Worm (Caenorhabditis elegans) whole organism, L1 larva: ENCODE data around the gene ule-2.

ENCODE experiments used
- C04F5.9 ChIP-seq: sonication (generic microtip); optimal IDR thresholded peaks from 2 replicates; lab custom pipeline; 2016; ENCODE audit warnings: missing genetic modification characterization, missing compliant biosample characterization
- Y116A8C.19 ChIP-seq: sonication (generic microtip); optimal IDR thresholded peaks from 2 replicates; lab custom pipeline; 2016; ENCODE audit warnings: missing compliant biosample characterization, missing genetic modification characterization, borderline replicate concordance
- alr-1 ChIP-seq: fragments of 200-800 bp; sonication (Bioruptor generic); optimal IDR thresholded peaks from 2 replicates; lab custom pipeline; 2018; ENCODE audit warnings: borderline replicate concordance, mild to moderate bottlenecking, missing genetic modification characterization, missing compliant biosample characterization
- ama-1 ChIP-seq: fragments of 150-350 bp; optimal IDR thresholded peaks from 2 replicates; lab custom pipeline; 2014
- ceh-8 ChIP-seq: fragments of 200-800 bp; sonication (Bioruptor generic); optimal IDR thresholded peaks from 2 replicates; lab custom pipeline; 2018; ENCODE audit warnings: mild to moderate bottlenecking, missing genetic modification characterization, moderate library complexity, missing compliant biosample characterization
- ceh-82 ChIP-seq, 3 experiments: fragments of 150-350 bp in 1 of 3; sonication (generic microtip) in 2 of 3; optimal IDR thresholded peaks; 2 replicates each; lab custom pipeline; 2014 to 2017; ENCODE audit warnings: missing biosample characterization in 3 of 3, missing genetic modification characterization in 3 of 3
- ceh-88 ChIP-seq: fragments of 200-800 bp; sonication (Bioruptor generic); IDR thresholded peaks from 2 replicates; pipeline ENCODE4 v1.3.6; 2022; ENCODE audit warnings: missing genetic modification characterization, missing compliant biosample characterization
- dpl-1 ChIP-seq, 3 experiments: fragments of 150-350 bp in 2 of 3; sonication (generic microtip) in 1 of 3; optimal IDR thresholded peaks; 2 replicates each; lab custom pipeline; 2014 to 2017; ENCODE audit warnings: missing biosample characterization in 3 of 3, missing genetic modification characterization in 3 of 3, missing genetic modification reagents in 3 of 3
- dsc-1 ChIP-seq: sonication (generic microtip); optimal IDR thresholded peaks from 2 replicates; lab custom pipeline; 2016; ENCODE audit warnings: mild to moderate bottlenecking, missing genetic modification characterization, missing compliant biosample characterization
- efl-1 ChIP-seq, 4 experiments: fragments of 150-350 bp; optimal IDR thresholded peaks in 3 of 4; peaks in 1 of 4; 1 replicate in 1 of 4; 2 replicates in 3 of 4; lab custom pipeline; 2014; ENCODE audit warnings: missing biosample characterization in 2 of 4, missing genetic modification characterization in 2 of 4, missing genetic modification reagents in 2 of 4
- egl-13 ChIP-seq: sonication (generic microtip); optimal IDR thresholded peaks from 2 replicates; lab custom pipeline; 2016; ENCODE audit warnings: missing genotype, missing genetic modification reagents, missing genetic modification characterization, missing compliant biosample characterization
- ets-5 ChIP-seq: fragments of 200-800 bp; sonication (Bioruptor generic); IDR thresholded peaks from 2 replicates; pipeline ENCODE4 v1.3.6; 2022; ENCODE audit warnings: missing genetic modification characterization, missing compliant biosample characterization
- fkh-10 ChIP-seq: sonication (generic microtip); optimal IDR thresholded peaks from 2 replicates; lab custom pipeline; 2017; ENCODE audit warnings: missing biosample characterization, missing genetic modification reagents, missing genetic modification characterization
- fkh-8 ChIP-seq: sonication (generic microtip); optimal IDR thresholded peaks from 2 replicates; lab custom pipeline; 2016; ENCODE audit warnings: mild to moderate bottlenecking, missing genetic modification characterization, missing compliant biosample characterization
- grh-1 ChIP-seq: fragments of 200-800 bp; sonication (Bioruptor generic); IDR thresholded peaks from 2 replicates; pipeline ENCODE4 v1.3.6; 2022; ENCODE audit warnings: missing genetic modification reagents, missing genetic modification characterization, missing compliant biosample characterization
- hlh-17 ChIP-seq: fragments of 200-800 bp; sonication (Bioruptor generic); optimal IDR thresholded peaks from 2 replicates; lab custom pipeline; 2018; ENCODE audit warnings: missing genetic modification characterization, mild to moderate bottlenecking, missing compliant biosample characterization, moderate library complexity, borderline replicate concordance
- hpl-2 ChIP-seq: fragments of 150-350 bp; optimal IDR thresholded peaks from 2 replicates; lab custom pipeline; 2014; ENCODE audit warnings: missing biosample characterization, missing genetic modification reagents, missing genetic modification characterization
- isw-1 ChIP-seq: fragments of 200-800 bp; sonication (Bioruptor generic); IDR thresholded peaks from 2 replicates; pipeline ENCODE4 v1.3.6; 2022; ENCODE audit warnings: missing genetic modification characterization, missing compliant biosample characterization
- lin-14 ChIP-seq: fragments of 200-800 bp; sonication (Bioruptor generic); optimal IDR thresholded peaks from 2 replicates; lab custom pipeline; 2018; ENCODE audit warnings: mild to moderate bottlenecking, missing genetic modification characterization, moderate library complexity, missing compliant biosample characterization
- lir-3 ChIP-seq: sonication (generic microtip); optimal IDR thresholded peaks from 2 replicates; lab custom pipeline; 2016; ENCODE audit warnings: mild to moderate bottlenecking, missing genetic modification characterization, moderate library complexity, missing compliant biosample characterization; ENCODE audit not compliant: poor library complexity
- mab-9 ChIP-seq: fragments of 200-800 bp; sonication (Bioruptor generic); IDR thresholded peaks from 2 replicates; pipeline ENCODE4 v1.3.6; 2022; ENCODE audit warnings: missing genetic modification reagents, missing genetic modification characterization, missing compliant biosample characterization
- mdl-1 ChIP-seq, 2 experiments: fragments of 150-350 bp; optimal IDR thresholded peaks; 2 replicates each; lab custom pipeline; 2014 to 2017; ENCODE audit warnings: missing biosample characterization in 2 of 2, missing genetic modification characterization in 2 of 2, inconsistent platforms in 1 of 2
- nhr-11 ChIP-seq: fragments of 150-350 bp; optimal IDR thresholded peaks from 2 replicates; lab custom pipeline; 2014; ENCODE audit warnings: missing biosample characterization, missing genetic modification characterization
- nhr-12 ChIP-seq: sonication (generic microtip); optimal IDR thresholded peaks from 2 replicates; lab custom pipeline; 2017; ENCODE audit warnings: missing biosample characterization, missing genetic modification characterization
- nhr-19 ChIP-seq: fragments of 200-800 bp; sonication (Bioruptor generic); conservative IDR thresholded peaks from 2 replicates; pipeline ENCODE4 v1.3.6; 2022; ENCODE audit warnings: missing genetic modification characterization, missing compliant biosample characterization
- nhr-20 ChIP-seq: sonication (generic microtip); optimal IDR thresholded peaks from 2 replicates; lab custom pipeline; 2016; ENCODE audit warnings: mild to moderate bottlenecking, missing genetic modification characterization, missing compliant biosample characterization
- nhr-237 ChIP-seq: fragments of 150-350 bp; optimal IDR thresholded peaks from 2 replicates; lab custom pipeline; 2014; ENCODE audit warnings: missing biosample characterization, missing genetic modification characterization
- nhr-28 ChIP-seq: fragments of 150-350 bp; optimal IDR thresholded peaks from 2 replicates; lab custom pipeline; 2014; ENCODE audit warnings: missing biosample characterization, missing genetic modification characterization
- nhr-47 ChIP-seq: sonication (generic microtip); optimal IDR thresholded peaks from 2 replicates; lab custom pipeline; 2016; ENCODE audit warnings: mild to moderate bottlenecking, missing genetic modification characterization, moderate library complexity, missing compliant biosample characterization
- nhr-71 ChIP-seq: sonication (generic microtip); optimal IDR thresholded peaks from 2 replicates; lab custom pipeline; 2016; ENCODE audit warnings: mild to moderate bottlenecking, missing genetic modification characterization, moderate library complexity, missing compliant biosample characterization
- nhr-85 ChIP-seq: sonication (generic microtip); peaks from one replicate; lab custom pipeline; 2016; ENCODE audit warnings: missing genetic modification characterization, inconsistent platforms, missing compliant biosample characterization
- pax-3 ChIP-seq: fragments of 200-800 bp; sonication (Bioruptor generic); optimal IDR thresholded peaks from 2 replicates; lab custom pipeline; 2018; ENCODE audit warnings: mild to moderate bottlenecking, missing genetic modification characterization, moderate library complexity, missing compliant biosample characterization
- skn-1 ChIP-seq: fragments of 150-350 bp; optimal IDR thresholded peaks from 2 replicates; lab custom pipeline; 2014; ENCODE audit warnings: missing biosample characterization, missing genetic modification characterization
- snu-23 ChIP-seq: sonication (generic microtip); optimal IDR thresholded peaks from 2 replicates; lab custom pipeline; 2016; ENCODE audit warnings: missing genetic modification characterization, missing compliant biosample characterization
- sox-4 ChIP-seq: sonication (generic microtip); optimal IDR thresholded peaks from 2 replicates; lab custom pipeline; 2016; ENCODE audit warnings: missing genetic modification characterization, missing compliant biosample characterization
- sptf-1 ChIP-seq: fragments of 150-350 bp; optimal IDR thresholded peaks from 2 replicates; lab custom pipeline; 2014; ENCODE audit warnings: missing biosample characterization, missing genetic modification characterization
- sup-37 ChIP-seq: fragments of 200-800 bp; sonication (Bioruptor generic); optimal IDR thresholded peaks from 2 replicates; lab custom pipeline; 2018; ENCODE audit warnings: mild to moderate bottlenecking, missing genetic modification characterization, missing compliant biosample characterization
- tbx-2 ChIP-seq: sonication (generic microtip); optimal IDR thresholded peaks from 2 replicates; lab custom pipeline; 2016; ENCODE audit warnings: missing genetic modification characterization, missing compliant biosample characterization
- unc-130 ChIP-seq: fragments of 150-350 bp; optimal IDR thresholded peaks from 2 replicates; lab custom pipeline; 2017; ENCODE audit warnings: missing biosample characterization, missing genetic modification characterization, inconsistent platforms
- unc-30 ChIP-seq: sonication (generic microtip); optimal IDR thresholded peaks from 2 replicates; lab custom pipeline; 2017; ENCODE audit warnings: missing biosample characterization, missing genetic modification characterization
- unc-86 ChIP-seq: sonication (generic microtip); optimal IDR thresholded peaks from 2 replicates; lab custom pipeline; 2016; ENCODE audit warnings: missing genetic modification characterization, missing compliant biosample characterization
- ztf-4 ChIP-seq: fragments of 150-350 bp; optimal IDR thresholded peaks from 2 replicates; lab custom pipeline; 2014; ENCODE audit warnings: missing biosample characterization, missing genetic modification characterization

The ule-2 gene

ce11 chrIV:14620543-14620942, 14.4 kb upstream of the ule-2 start (continued):
- TF ChIP-seq efl-1 (optimal IDR thresholded peaks at IDR 0.05; lab: Kevin White, UChicago) (peak; percentile 49 to 60), efl-1 (GFP tag; optimal IDR thresholded peaks at IDR 0.05 in 1 of 2; lab: Kevin White, UChicago) (peak in 1 of 2 experiments; percentile 6), lir-3 (no peak), ztf-4 (tag; lab: Kevin White, UChicago) (no peak), nhr-11 (tag; lab: Kevin White, UChicago) (no peak), lin-14 (GFP tag; lab: Kevin White, UChicago) (peak; percentile 86), pax-3 (tag; lab: Kevin White, UChicago) (no peak), sptf-1 (no peak), unc-130 (tag; lab: Kevin White, UChicago) (no peak), snu-23 (peak; percentile 63), nhr-237 (tag; lab: Kevin White, UChicago) (no peak), skn-1 (peak; percentile 49), egl-13 (no peak), dpl-1 (GFP tag; optimal IDR thresholded peaks at IDR 0.05; lab: Kevin White, UChicago) (peak in 1 of 3 experiments; percentile 2), nhr-20 (tag; lab: Kevin White, UChicago) (peak; percentile 57), unc-30 (tag; lab: Kevin White, UChicago) (no peak), fkh-10 (no peak), sox-4 (tag; lab: Kevin White, UChicago) (no peak), hpl-2 (GFP tag; lab: Kevin White, UChicago) (no peak), ets-5 (no peak), dsc-1 (peak; percentile 6), sup-37 (GFP tag; lab: Kevin White, UChicago) (no peak), grh-1 (GFP tag; lab: Robert Waterston, UW) (no peak), mab-9 (GFP tag; lab: Robert Waterston, UW) (no peak), tbx-2 (peak; percentile 29), nhr-12 (no peak), C04F5.9 (tag; lab: Kevin White, UChicago) (no peak), nhr-85 (tag; lab: Kevin White, UChicago) (no peak), mdl-1 (tag; optimal IDR thresholded peaks at IDR 0.05; lab: Kevin White, UChicago) (peak in 1 of 2 experiments; percentile 78), Y116A8C.19 (tag; lab: Kevin White, UChicago) (no peak), alr-1 (tag; lab: Kevin White, UChicago) (no peak), hlh-17 (no peak), nhr-19 (peak; percentile 42), ama-1 (lab: Kevin White, UChicago) (no peak)

DNA sequence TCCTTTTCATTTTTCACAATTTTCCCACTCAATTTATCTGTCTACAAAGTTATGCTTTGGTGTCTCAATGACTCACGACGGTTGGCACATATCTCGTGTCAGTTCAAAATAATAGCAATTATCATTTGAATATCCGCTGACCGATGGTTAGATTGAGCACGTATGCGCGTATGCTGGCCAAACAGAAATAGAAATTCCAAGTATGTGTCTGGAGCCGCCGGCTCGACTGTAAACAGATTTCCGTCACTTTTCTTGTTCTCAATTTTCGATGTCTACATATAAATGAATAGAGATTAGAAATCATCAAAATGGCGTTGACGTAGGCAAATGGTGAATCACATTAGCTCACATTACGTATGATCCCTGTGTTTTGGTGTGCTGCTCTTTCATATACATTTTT, 13.8 kb upstream of the ule-2 start:
- no peak for TF ChIP-seq ceh-88 (GFP tag; lab: Robert Waterston, UW)
- TF ChIP-seq nhr-20 (tag; lab: Kevin White, UChicago): peak; percentile 34
- peak; percentile 77 for TF ChIP-seq nhr-71
- no peak for TF ChIP-seq efl-1 (optimal IDR thresholded peaks at IDR 0.05; lab: Kevin White, UChicago)
- TF ChIP-seq efl-1 (GFP tag; optimal IDR thresholded peaks at IDR 0.05 in 1 of 2; lab: Kevin White, UChicago): peak in 1 of 2 experiments; percentile 19
- TF ChIP-seq snu-23: no peak
- TF ChIP-seq mdl-1 (tag; optimal IDR thresholded peaks at IDR 0.05; lab: Kevin White, UChicago): no peak
- peak; percentile 54 for TF ChIP-seq pax-3 (tag; lab: Kevin White, UChicago)
- peak; percentile 81 for TF ChIP-seq fkh-8
- no peak for TF ChIP-seq ceh-82 (tag; optimal IDR thresholded peaks at IDR 0.05; lab: Kevin White, UChicago)
- TF ChIP-seq lin-14 (GFP tag; lab: Kevin White, UChicago): peak; percentile 2
- TF ChIP-seq fkh-10: peak; percentile 4
- no peak for TF ChIP-seq nhr-28 (tag; lab: Kevin White, UChicago)
- TF ChIP-seq nhr-47 (tag; lab: Kevin White, UChicago): peak; percentile 33
- TF ChIP-seq dsc-1: peak; percentile 72
- TF ChIP-seq unc-86: no peak
- no peak for TF ChIP-seq isw-1 (GFP tag; lab: Robert Waterston, UW)
- TF ChIP-seq ceh-8 (GFP tag; lab: Kevin White, UChicago): peak; percentile 44
